Fruit fly (Drosophila melanogaster): ENCODE measurements around the gene CG14238.

DNA sequence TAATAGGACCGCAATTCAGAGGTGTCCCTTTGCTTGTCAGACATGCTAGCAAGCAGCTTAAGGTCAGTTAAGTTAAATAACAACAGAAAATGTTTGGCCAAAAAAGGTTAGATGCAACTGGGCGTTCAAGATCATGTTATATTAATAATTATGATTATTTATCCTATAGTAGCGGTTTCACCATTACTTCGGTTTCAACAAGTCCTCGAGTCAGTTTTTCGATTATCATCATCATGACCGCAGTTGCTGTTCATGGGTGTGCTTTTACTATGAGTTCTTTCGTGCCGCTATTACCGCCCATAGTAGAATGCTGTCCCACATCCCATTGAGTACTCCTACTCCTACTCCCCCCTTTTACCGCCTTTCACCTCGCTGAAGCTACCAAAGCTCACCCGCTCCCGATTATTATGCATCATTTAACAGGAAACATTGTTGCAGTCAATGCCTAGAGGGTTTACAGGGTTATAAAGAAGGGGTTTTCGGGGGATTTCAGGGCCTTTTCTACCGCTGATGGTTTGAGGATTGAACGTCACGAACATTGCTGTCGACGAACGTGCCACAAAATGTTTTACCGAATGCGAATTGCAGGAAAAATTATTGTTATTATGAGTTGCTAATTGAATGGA lies 27.3 kb downstream of the CG14238 start:
- TF ChIP-seq CG8478 (optimal IDR thresholded peaks at IDR 0.05) (no peak), CTCF (optimal IDR thresholded peaks at IDR 0.05) (no peak)

Measured in S2 (cell line).